Fruit fly (Drosophila melanogaster) whole organism: ENCODE results near the gene btn.

Experiments used
- CG8478 ChIP-seq: fragments of >200 bp; optimal IDR thresholded peaks from 2 replicates; lab custom pipeline; 2018; ENCODE audit warnings: inconsistent platforms
- Dll ChIP-seq: fragments of >200 bp; optimal IDR thresholded peaks from 2 replicates; lab custom pipeline; 2017
- EcR ChIP-seq, 2 experiments: fragments of >200 bp; optimal IDR thresholded peaks; 2 replicates each; lab custom pipeline; 2017; ENCODE audit warnings: missing biosample characterization in 2 of 2, missing genetic modification characterization in 2 of 2, missing genetic modification reagents in 2 of 2
- pan ChIP-seq: fragments of >200 bp; optimal IDR thresholded peaks from 2 replicates; lab custom pipeline; 2017
- psq ChIP-seq: fragments of >200 bp; optimal IDR thresholded peaks from 2 replicates; lab custom pipeline; 2017
- usp ChIP-seq: fragments of >200 bp; optimal IDR thresholded peaks from 2 replicates; lab custom pipeline; 2017; ENCODE audit warnings: missing biosample characterization, missing genetic modification characterization, mixed read lengths

Gene btn

dm6 chr3R:22565732-22566131 is 20.7 kb downstream of the btn start:
- no peak for TF ChIP-seq Dll (lab: Kevin White, UChicago)
- no peak for TF ChIP-seq EcR (GFP tag; optimal IDR thresholded peaks at IDR 0.05; lab: Kevin White, UChicago)
- no peak for TF ChIP-seq pan (lab: Kevin White, UChicago)
- no peak for TF ChIP-seq CG8478 (lab: Kevin White, UChicago)
- TF ChIP-seq usp (GFP tag; lab: Kevin White, UChicago), result no peak
- no peak for TF ChIP-seq psq

- TF ChIP-seq usp (GFP tag; lab: Kevin White, UChicago) (no peak), CG8478 (lab: Kevin White, UChicago) (no peak), Dll (lab: Kevin White, UChicago) (no peak), EcR (GFP tag; optimal IDR thresholded peaks at IDR 0.05; lab: Kevin White, UChicago) (no peak), psq (no peak), pan (lab: Kevin White, UChicago) (no peak)
Observed at dm6 chr3R:22564707-22565106, 21.7 kb downstream of the btn start.

- no peak for TF ChIP-seq pan (lab: Kevin White, UChicago)
- TF ChIP-seq usp (GFP tag; lab: Kevin White, UChicago), result no peak
- TF ChIP-seq CG8478 (lab: Kevin White, UChicago), result no peak
- TF ChIP-seq EcR (GFP tag; optimal IDR thresholded peaks at IDR 0.05; lab: Kevin White, UChicago), result no peak
- TF ChIP-seq Dll (lab: Kevin White, UChicago), result no peak
- TF ChIP-seq psq, result no peak
Observed at dm6 chr3R:22564076-22564475, 22.3 kb downstream of the btn start.

dm6 chr3R:22562502-22562901 is 23.9 kb downstream of the btn start, which contains the start of gene sit:
Gene sit (minus strand): TSS chr3R:22562572.
- TF ChIP-seq pan (lab: Kevin White, UChicago) (no peak), EcR (GFP tag; optimal IDR thresholded peaks at IDR 0.05; lab: Kevin White, UChicago) (no peak), CG8478 (lab: Kevin White, UChicago) (no peak), usp (GFP tag; lab: Kevin White, UChicago) (no peak), Dll (lab: Kevin White, UChicago) (no peak), psq (no peak)

dm6 chr3R:22560224-22560623 is 26.2 kb downstream of the btn start:
- TF ChIP-seq CG8478 (lab: Kevin White, UChicago) (no peak), pan (lab: Kevin White, UChicago) (no peak), Dll (lab: Kevin White, UChicago) (no peak), EcR (GFP tag; optimal IDR thresholded peaks at IDR 0.05; lab: Kevin White, UChicago) (no peak), psq (no peak), usp (GFP tag; lab: Kevin White, UChicago) (no peak)

dm6 chr3R:22558398-22558797 is 28.0 kb downstream of the btn start:
- TF ChIP-seq psq, result no peak
- no peak for TF ChIP-seq Dll (lab: Kevin White, UChicago)
- no peak for TF ChIP-seq usp (GFP tag; lab: Kevin White, UChicago)
- no peak for TF ChIP-seq pan (lab: Kevin White, UChicago)
- TF ChIP-seq EcR (GFP tag; optimal IDR thresholded peaks at IDR 0.05; lab: Kevin White, UChicago), result no peak
- TF ChIP-seq CG8478 (lab: Kevin White, UChicago), result no peak

- no peak for TF ChIP-seq usp (GFP tag; lab: Kevin White, UChicago)
- TF ChIP-seq psq, result no peak
- no peak for TF ChIP-seq pan (lab: Kevin White, UChicago)
- no peak for TF ChIP-seq CG8478 (lab: Kevin White, UChicago)
- TF ChIP-seq EcR (GFP tag; optimal IDR thresholded peaks at IDR 0.05; lab: Kevin White, UChicago), result no peak
- no peak for TF ChIP-seq Dll (lab: Kevin White, UChicago)
Observed at dm6 chr3R:22557100-22557741, 29.2 kb downstream of the btn start.

- TF ChIP-seq CG8478 (lab: Kevin White, UChicago), result no peak
- TF ChIP-seq pan (lab: Kevin White, UChicago), result no peak
- no peak for TF ChIP-seq Dll (lab: Kevin White, UChicago)
- no peak for TF ChIP-seq usp (GFP tag; lab: Kevin White, UChicago)
Observed at dm6 chr3R:22552686-22553085, 33.7 kb downstream of the btn start.

- no peak for TF ChIP-seq Dll (lab: Kevin White, UChicago)
- TF ChIP-seq psq, result no peak
- no peak for TF ChIP-seq CG8478 (lab: Kevin White, UChicago)
- TF ChIP-seq EcR (GFP tag; optimal IDR thresholded peaks at IDR 0.05; lab: Kevin White, UChicago), result no peak
- TF ChIP-seq pan (lab: Kevin White, UChicago), result no peak
- no peak for TF ChIP-seq usp (GFP tag; lab: Kevin White, UChicago)
Observed at dm6 chr3R:22550306-22550812, 36.1 kb downstream of the btn start, which contains the start of gene bond. Gene bond (plus strand): TSS chr3R:22550680.

- TF ChIP-seq psq (no peak), pan (lab: Kevin White, UChicago) (no peak), usp (GFP tag; lab: Kevin White, UChicago) (no peak), EcR (GFP tag; optimal IDR thresholded peaks at IDR 0.05; lab: Kevin White, UChicago) (no peak)
Observed at dm6 chr3R:22547585-22548022, 38.8 kb downstream of the btn start, which contains the start of gene AdipoR. Gene AdipoR (minus strand): TSS chr3R:22547846.

dm6 chr3R:22546017-22546416 is 40.4 kb downstream of the btn start:
- no peak for TF ChIP-seq CG8478 (lab: Kevin White, UChicago)
- no peak for TF ChIP-seq pan (lab: Kevin White, UChicago)
- no peak for TF ChIP-seq psq
- no peak for TF ChIP-seq usp (GFP tag; lab: Kevin White, UChicago)
